Worm (Caenorhabditis elegans) whole organism, L4 larva: ENCODE results near the gene T20D3.6.

Source experiments
- F37D6.2 ChIP-seq: sonication (generic microtip); optimal IDR thresholded peaks from 2 replicates; lab custom pipeline; 2016; ENCODE audit warnings: mild to moderate bottlenecking, missing genetic modification characterization, missing compliant biosample characterization
- F49E8.2 ChIP-seq: sonication (generic microtip); optimal IDR thresholded peaks from 2 replicates; lab custom pipeline; 2016; ENCODE audit warnings: missing compliant biosample characterization, mild to moderate bottlenecking, missing genetic modification characterization, borderline replicate concordance
- R02D3.7 ChIP-seq: fragments of 150-350 bp; sonication (generic microtip); optimal IDR thresholded peaks from 3 replicates; lab custom pipeline; 2014; ENCODE audit warnings: missing biosample characterization, missing genetic modification characterization
- T20F7.1 ChIP-seq: fragments of 200-800 bp; sonication (Bioruptor generic); optimal IDR thresholded peaks from 2 replicates; lab custom pipeline; 2018; ENCODE audit warnings: mild to moderate bottlenecking, missing genetic modification characterization, missing compliant biosample characterization
- Y48G9A.11 ChIP-seq: fragments of 200-800 bp; sonication (Bioruptor generic); IDR thresholded peaks from 2 replicates; pipeline ENCODE4 v1.3.6; 2022; ENCODE audit warnings: missing genetic modification reagents, missing genetic modification characterization, missing compliant biosample characterization
- aha-1 ChIP-seq: fragments of 150-350 bp; peaks from one replicate; lab custom pipeline; 2014; ENCODE audit warnings: missing biosample characterization, missing genetic modification characterization
- ama-1 ChIP-seq: fragments of 150-350 bp; optimal IDR thresholded peaks from 2 replicates; lab custom pipeline; 2014; ENCODE audit warnings: inconsistent platforms, mixed read lengths
- ceh-20 ChIP-seq: fragments of 200-800 bp; sonication (Bioruptor generic); IDR thresholded peaks from 2 replicates; pipeline ENCODE4 v1.3.6; 2022; ENCODE audit warnings: missing genetic modification reagents, missing genetic modification characterization, missing compliant biosample characterization
- ceh-28 ChIP-seq: fragments of 150-350 bp; optimal IDR thresholded peaks from 2 replicates; lab custom pipeline; 2014; ENCODE audit warnings: missing biosample characterization, missing genetic modification reagents, missing genetic modification characterization
- ceh-82 ChIP-seq: sonication (generic microtip); optimal IDR thresholded peaks from 2 replicates; lab custom pipeline; 2017; ENCODE audit warnings: missing biosample characterization, missing genetic modification characterization
- cey-2 ChIP-seq: sonication (generic microtip); optimal IDR thresholded peaks from 3 replicates; lab custom pipeline; 2017; ENCODE audit warnings: missing genetic modification characterization, mild to moderate bottlenecking, missing compliant biosample characterization, antibody characterized with exemption, borderline replicate concordance; ENCODE audit not compliant: insufficient read depth
- daf-16 ChIP-seq, 3 experiments: sonication (generic microtip); optimal IDR thresholded peaks; 2 replicates each; lab custom pipeline; 2016 to 2017; ENCODE audit warnings: missing genetic modification characterization in 3 of 3, missing genetic modification reagents in 3 of 3, mild to moderate bottlenecking in 2 of 3, missing compliant biosample characterization in 2 of 3, missing biosample characterization in 1 of 3, moderate library complexity in 1 of 3
- dmd-6 ChIP-seq: fragments of 200-800 bp; sonication (Bioruptor generic); IDR thresholded peaks from 2 replicates; pipeline ENCODE4 v1.3.6; 2022; ENCODE audit warnings: missing genetic modification reagents, missing genetic modification characterization, missing compliant biosample characterization
- dve-1 ChIP-seq: sonication (generic microtip); optimal IDR thresholded peaks from 2 replicates; lab custom pipeline; 2017; ENCODE audit warnings: antibody characterized with exemption, mild to moderate bottlenecking, missing genetic modification characterization, missing compliant biosample characterization; ENCODE audit not compliant: insufficient read depth
- gei-8 ChIP-seq: fragments of 200-800 bp; sonication (Bioruptor generic); optimal IDR thresholded peaks from 2 replicates; lab custom pipeline; 2018; ENCODE audit warnings: mild to moderate bottlenecking, missing genetic modification characterization, missing compliant biosample characterization
- hlh-11 ChIP-seq: fragments of 200-800 bp; sonication (Bioruptor generic); optimal IDR thresholded peaks from 2 replicates; lab custom pipeline; 2018; ENCODE audit warnings: mild to moderate bottlenecking, missing genetic modification characterization, missing compliant biosample characterization
- hlh-30 ChIP-seq: sonication (generic microtip); optimal IDR thresholded peaks from 2 replicates; lab custom pipeline; 2017; ENCODE audit warnings: antibody characterized with exemption, mild to moderate bottlenecking, missing genetic modification characterization, missing compliant biosample characterization; ENCODE audit not compliant: insufficient read depth
- hmg-1.1 ChIP-seq: fragments of 200-800 bp; sonication (Bioruptor generic); IDR thresholded peaks from 2 replicates; pipeline ENCODE4 v1.3.6; 2022; ENCODE audit warnings: missing genetic modification reagents, missing genetic modification characterization, missing compliant biosample characterization
- lin-1 ChIP-seq: fragments of 200-800 bp; sonication (Bioruptor generic); IDR thresholded peaks from 2 replicates; pipeline ENCODE4 v1.3.6; 2022; ENCODE audit warnings: missing genetic modification reagents, missing genetic modification characterization, missing compliant biosample characterization
- lin-38 ChIP-seq: fragments of 200-800 bp; sonication (Bioruptor generic); IDR thresholded peaks from 2 replicates; pipeline ENCODE4 v1.3.6; 2022; ENCODE audit warnings: missing genetic modification reagents, missing genetic modification characterization, missing compliant biosample characterization
- mep-1 ChIP-seq: fragments of 150-350 bp; sonication (generic microtip); optimal IDR thresholded peaks from 3 replicates; lab custom pipeline; 2014; ENCODE audit warnings: missing biosample characterization, missing genetic modification characterization
- mes-2 ChIP-seq: sonication (generic microtip); optimal IDR thresholded peaks from 2 replicates; lab custom pipeline; 2016; ENCODE audit warnings: missing genotype, mild to moderate bottlenecking, missing genetic modification characterization, missing compliant biosample characterization; ENCODE audit not compliant: poor library complexity, severe bottlenecking
- mxl-2 ChIP-seq: fragments of 200-800 bp; sonication (Bioruptor generic); conservative IDR thresholded peaks from 2 replicates; pipeline ENCODE4 v1.3.6; 2022; ENCODE audit warnings: missing genetic modification reagents, missing genetic modification characterization, missing compliant biosample characterization
- mxl-3 ChIP-seq: fragments of 200-800 bp; sonication (Bioruptor generic); optimal IDR thresholded peaks from 2 replicates; lab custom pipeline; 2018; ENCODE audit warnings: mild to moderate bottlenecking, missing genetic modification characterization, missing compliant biosample characterization
- nhr-10 ChIP-seq: fragments of 150-350 bp; optimal IDR thresholded peaks from 2 replicates; lab custom pipeline; 2014; ENCODE audit warnings: missing biosample characterization, missing genetic modification characterization
- nhr-102 ChIP-seq: sonication (generic microtip); optimal IDR thresholded peaks from 2 replicates; lab custom pipeline; 2016; ENCODE audit warnings: mild to moderate bottlenecking, missing genetic modification characterization, moderate library complexity, missing compliant biosample characterization
- nhr-28 ChIP-seq: fragments of 150-350 bp; optimal IDR thresholded peaks from 2 replicates; lab custom pipeline; 2014; ENCODE audit warnings: missing biosample characterization, missing genetic modification characterization
- nhr-41 ChIP-seq: fragments of 200-800 bp; sonication (Bioruptor generic); IDR thresholded peaks from 2 replicates; pipeline ENCODE4 v1.3.6; 2022; ENCODE audit warnings: missing genetic modification reagents, missing genetic modification characterization, missing compliant biosample characterization
- nhr-42 ChIP-seq: fragments of 200-800 bp; sonication (Bioruptor generic); IDR thresholded peaks from 2 replicates; pipeline ENCODE4 v1.3.6; 2022; ENCODE audit warnings: missing genetic modification characterization, missing compliant biosample characterization
- nhr-48 ChIP-seq: sonication (generic microtip); optimal IDR thresholded peaks from 2 replicates; lab custom pipeline; 2016; ENCODE audit warnings: mild to moderate bottlenecking, missing genetic modification characterization, missing compliant biosample characterization
- nhr-77 ChIP-seq: fragments of 150-350 bp; optimal IDR thresholded peaks from 2 replicates; lab custom pipeline; 2014; ENCODE audit warnings: missing biosample characterization, missing genetic modification characterization
- pha-4 ChIP-seq, 2 experiments: fragments of 150-350 bp in 1 of 2; fragments of 200-800 bp in 1 of 2; sonication (Bioruptor generic) in 1 of 2; IDR thresholded peaks in 1 of 2; optimal IDR thresholded peaks in 1 of 2; 2 replicates each; pipeline versions ENCODE4 v1.3.6 to Lab custom; 2014 to 2022; ENCODE audit warnings: missing genetic modification characterization in 2 of 2, missing genetic modification reagents in 2 of 2, missing biosample characterization in 1 of 2, missing compliant biosample characterization in 1 of 2
- php-3 ChIP-seq: fragments of 200-800 bp; sonication (Bioruptor generic); IDR thresholded peaks from 2 replicates; pipeline ENCODE4 v1.3.6; 2022; ENCODE audit warnings: missing genetic modification reagents, missing genetic modification characterization, missing compliant biosample characterization
- pqm-1 ChIP-seq: sonication (generic microtip); optimal IDR thresholded peaks from 2 replicates; lab custom pipeline; 2017; ENCODE audit warnings: missing biosample characterization, missing genetic modification characterization
- sdz-12 ChIP-seq: fragments of 200-800 bp; sonication (Bioruptor generic); optimal IDR thresholded peaks from 2 replicates; lab custom pipeline; 2018; ENCODE audit warnings: mild to moderate bottlenecking, missing genetic modification characterization, missing compliant biosample characterization
- spr-3 ChIP-seq: fragments of 200-800 bp; sonication (Bioruptor generic); optimal IDR thresholded peaks from 2 replicates; lab custom pipeline; 2018; ENCODE audit warnings: mild to moderate bottlenecking, missing genetic modification characterization, missing compliant biosample characterization
- ztf-7 ChIP-seq: fragments of 150-350 bp; optimal IDR thresholded peaks from 2 replicates; lab custom pipeline; 2014; ENCODE audit warnings: missing biosample characterization, missing genetic modification characterization

The T20D3.6 gene

ce11 chrIV:9335552-9336251 lies 3.4 kb downstream of the T20D3.6 start, which contains the start of the genes coa-4 and T20D3.14 (continued):
- TF ChIP-seq spr-3 (GFP tag; lab: Kevin White, UChicago) (no peak), nhr-10 (no peak), aha-1 (tag; lab: Kevin White, UChicago) (peak; percentile 63), ztf-7 (tag; lab: Kevin White, UChicago) (no peak), cey-2 (no peak), pha-4 (GFP tag; IDR thresholded peaks at IDR 0.05; lab: Robert Waterston, UW) (no peak), pha-4 (tag; optimal IDR thresholded peaks at IDR 0.05; lab: Kevin White, UChicago) (peak; percentile 40), hmg-1.1 (0 out of 2 replicates have a peak, but pooled peaks have one; percentile 40)

- peak; percentile 11 for TF ChIP-seq mes-2 (tag; lab: Kevin White, UChicago)
- TF ChIP-seq hlh-30 (tag; lab: Kevin White, UChicago), result peak; percentile 5
- TF ChIP-seq Y48G9A.11 (GFP tag; lab: Robert Waterston, UW), result no peak
- peak; percentile 80 for TF ChIP-seq dmd-6 (GFP tag; lab: Robert Waterston, UW)
- TF ChIP-seq pqm-1 (tag; lab: Kevin White, UChicago), result peak; percentile 97
- TF ChIP-seq nhr-77 (tag; lab: Kevin White, UChicago), result peak; percentile 82
- TF ChIP-seq nhr-41 (GFP tag; lab: Robert Waterston, UW), result 0 out of 2 replicates have a peak, but pooled peaks have one; percentile 40
- no peak for TF ChIP-seq R02D3.7 (tag; lab: Kevin White, UChicago)
- no peak for TF ChIP-seq ceh-82 (tag; lab: Kevin White, UChicago)
- TF ChIP-seq mxl-2, result no peak
- TF ChIP-seq php-3 (GFP tag; lab: Robert Waterston, UW), result peak; percentile 88
- TF ChIP-seq nhr-102 (tag; lab: Kevin White, UChicago), result peak; percentile 24
- TF ChIP-seq hmg-1.1, result no peak
- TF ChIP-seq mxl-3 (GFP tag; lab: Kevin White, UChicago), result peak; percentile 53
- peak; percentile 39; the same call in 1 of the 2 replicates for TF ChIP-seq lin-38
- TF ChIP-seq aha-1 (tag; lab: Kevin White, UChicago), result peak; percentile 58
- 0 out of 2 replicates have a peak, but pooled peaks have one; percentile 27 for TF ChIP-seq lin-1 (GFP tag; lab: Robert Waterston, UW)
- peak; percentile 29 for TF ChIP-seq T20F7.1 (GFP tag; lab: Kevin White, UChicago)
- peak; percentile 79 for TF ChIP-seq hlh-11 (tag; lab: Kevin White, UChicago)
- TF ChIP-seq nhr-28 (tag; lab: Kevin White, UChicago), result peak; percentile 91
- TF ChIP-seq daf-16 (GFP tag; optimal IDR thresholded peaks at IDR 0.05; lab: Kevin White, UChicago), result peak in 1 of 2 experiments; percentile 2
- peak; percentile 59 for TF ChIP-seq daf-16 (tag; optimal IDR thresholded peaks at IDR 0.05; lab: Kevin White, UChicago)
- no peak for TF ChIP-seq nhr-48
- TF ChIP-seq spr-3 (GFP tag; lab: Kevin White, UChicago), result no peak
- peak; percentile 34 for TF ChIP-seq ama-1 (lab: Kevin White, UChicago)
- peak; percentile 73 for TF ChIP-seq dve-1 (tag; lab: Kevin White, UChicago)
- TF ChIP-seq mep-1 (tag; lab: Kevin White, UChicago), result peak; percentile 21
- TF ChIP-seq, all 104 proteins: peak for 19
These were observed 6.1 kb downstream of the T20D3.6 start for ce11 chrIV:9333007-9333406.

DNA sequence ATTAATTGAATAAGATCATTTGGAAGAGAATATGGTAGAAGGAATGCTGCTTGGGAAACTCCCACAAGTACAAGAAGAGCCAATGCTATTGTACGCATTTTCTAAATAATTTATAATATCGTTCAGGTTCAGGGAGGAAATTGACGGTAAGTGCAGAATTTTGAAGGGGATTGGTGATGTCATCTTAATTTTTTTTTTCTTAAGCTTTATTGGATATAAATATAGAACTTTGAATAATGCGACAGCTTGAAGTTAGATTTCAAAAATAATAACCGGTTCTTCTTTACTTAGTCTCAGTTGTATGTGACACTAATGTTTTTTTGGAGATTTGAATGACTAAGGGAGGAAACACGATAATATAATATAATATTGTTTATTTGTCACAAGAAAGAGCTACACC lies 8.3 kb downstream of the T20D3.6 start, which contains the start of gene nspg-7.1:
Gene nspg-7.1, minus strand, starts transcription at position 101 of the 400 bp plus-strand sequence.
- TF ChIP-seq F37D6.2 (tag; lab: Kevin White, UChicago) (no peak), ama-1 (lab: Kevin White, UChicago) (no peak), ceh-20 (GFP tag; lab: Robert Waterston, UW) (no peak), ceh-28 (tag; lab: Kevin White, UChicago) (no peak), sdz-12 (GFP tag; lab: Kevin White, UChicago) (no peak), nhr-42 (GFP tag; lab: Robert Waterston, UW) (no peak), gei-8 (GFP tag; lab: Kevin White, UChicago) (no peak), F49E8.2 (tag; lab: Kevin White, UChicago) (no peak)
